Worm (Caenorhabditis elegans): ENCODE results near the gene T03F7.7.

DNA sequence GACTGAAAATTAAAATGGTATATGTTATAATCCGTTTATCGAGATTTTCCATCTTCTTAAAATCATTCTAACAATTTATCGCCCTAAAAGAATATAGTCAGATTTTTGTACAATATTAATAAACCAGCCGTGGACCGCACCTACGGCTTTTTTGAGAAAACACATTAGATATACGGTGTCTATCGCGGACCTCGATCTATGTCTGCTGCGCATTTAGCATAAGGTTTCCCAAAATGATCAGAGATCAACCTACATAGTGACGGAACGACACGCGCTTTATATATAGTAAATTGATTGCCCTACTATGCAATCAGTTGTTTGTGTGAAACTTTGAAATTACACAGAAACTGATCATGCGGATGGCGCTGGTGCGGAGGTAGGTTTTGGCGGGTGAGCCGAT lies 18.5 kb upstream of the T03F7.7 start:
- no peak for TF ChIP-seq unc-3 (GFP tag; conservative IDR thresholded peaks at IDR 0.05)
- TF ChIP-seq unc-3 (tag; optimal IDR thresholded peaks at IDR 0.05): no peak
- no peak for TF ChIP-seq ceh-45 (GFP tag; IDR thresholded peaks at IDR 0.05)
- no peak for TF ChIP-seq sdc-2 (tag; optimal IDR thresholded peaks at IDR 0.05)
- no peak for TF ChIP-seq elt-2 (tag; optimal IDR thresholded peaks at IDR 0.05)
- TF ChIP-seq unc-42 (tag; optimal IDR thresholded peaks at IDR 0.05): no peak
- TF ChIP-seq sox-4 (tag; optimal IDR thresholded peaks at IDR 0.05): no peak
- no peak for TF ChIP-seq pag-3 (tag; optimal IDR thresholded peaks at IDR 0.05; ENCODE audit: borderline replicate concordance)
- TF ChIP-seq pat-9 (tag; optimal IDR thresholded peaks at IDR 0.05): no peak
- TF ChIP-seq ceh-9 (tag; optimal IDR thresholded peaks at IDR 0.05): no peak

Data from whole organism, late embryonic.